Worm (Caenorhabditis elegans): Measurements from ENCODE around the gene F13D2.1.

F13D2.1 gene

ce11 chrX:11134750-11135394 lies 54.5 kb downstream of the F13D2.1 start:
- TF ChIP-seq elt-3 (tag; optimal IDR thresholded peaks at IDR 0.05), result no peak
- TF ChIP-seq nhr-10 (tag; optimal IDR thresholded peaks at IDR 0.05), result no peak
- TF ChIP-seq mdl-1 (tag; optimal IDR thresholded peaks at IDR 0.05), result no peak
- TF ChIP-seq ztf-1 (GFP tag; conservative IDR thresholded peaks at IDR 0.05), result no peak
- no peak for TF ChIP-seq C34F6.9 (tag; optimal IDR thresholded peaks at IDR 0.05)
- peak; percentile 72 for TF ChIP-seq mab-5 (tag; optimal IDR thresholded peaks at IDR 0.05)
- no peak for TF ChIP-seq unc-39 (tag; optimal IDR thresholded peaks at IDR 0.05)
- TF ChIP-seq ztf-11 (tag; optimal IDR thresholded peaks at IDR 0.05), result no peak
- TF ChIP-seq unc-55 (GFP tag; optimal IDR thresholded peaks at IDR 0.05), result peak; percentile 64
- no peak for TF ChIP-seq nhr-21 (tag; optimal IDR thresholded peaks at IDR 0.05)
- TF ChIP-seq zag-1 (tag; optimal IDR thresholded peaks at IDR 0.05), result no peak
- TF ChIP-seq fos-1 (tag; optimal IDR thresholded peaks at IDR 0.05), result no peak
- TF ChIP-seq unc-62 (GFP tag; optimal IDR thresholded peaks at IDR 0.05), result no peak
- TF ChIP-seq snpc-4 (tag; optimal IDR thresholded peaks at IDR 0.05), result no peak
- no peak for TF ChIP-seq crh-2 (tag; optimal IDR thresholded peaks at IDR 0.05)
- peak; percentile 64 for TF ChIP-seq alr-1 (tag; optimal IDR thresholded peaks at IDR 0.05)
- no peak for TF ChIP-seq ama-1 (optimal IDR thresholded peaks at IDR 0.05)

- no peak for TF ChIP-seq mdl-1 (tag; optimal IDR thresholded peaks at IDR 0.05)
- peak; percentile 26 for TF ChIP-seq fos-1 (tag; optimal IDR thresholded peaks at IDR 0.05)
These were observed 57.2 kb downstream of the F13D2.1 start for ce11 chrX:11132260-11132659.

ce11 chrX:11126259-11126658 lies 63.2 kb downstream of the F13D2.1 start:
- TF ChIP-seq lin-39 (tag; optimal IDR thresholded peaks at IDR 0.05) (no peak), skn-1 (tag; optimal IDR thresholded peaks at IDR 0.05) (no peak), egl-27 (tag; optimal IDR thresholded peaks at IDR 0.05) (no peak), lin-13 (GFP tag; optimal IDR thresholded peaks at IDR 0.05) (no peak), nhr-129 (tag; optimal IDR thresholded peaks at IDR 0.05) (no peak), nhr-6 (tag; optimal IDR thresholded peaks at IDR 0.05) (no peak), crh-2 (tag; optimal IDR thresholded peaks at IDR 0.05) (no peak), nhr-21 (tag; optimal IDR thresholded peaks at IDR 0.05) (no peak)

ce11 chrX:11125520-11125919 lies 63.9 kb downstream of the F13D2.1 start, which contains the start of gene alr-1:
TSS of gene alr-1 (minus strand) at chrX:11125620.
- TF ChIP-seq elt-3 (tag; optimal IDR thresholded peaks at IDR 0.05), result no peak
- TF ChIP-seq ceh-82 (tag; optimal IDR thresholded peaks at IDR 0.05), result no peak
- no peak for TF ChIP-seq nhr-129 (tag; optimal IDR thresholded peaks at IDR 0.05)
- TF ChIP-seq fos-1 (tag; optimal IDR thresholded peaks at IDR 0.05), result no peak
- TF ChIP-seq sma-9 (GFP tag; optimal IDR thresholded peaks at IDR 0.05), result no peak
- TF ChIP-seq sma-9 (tag; optimal IDR thresholded peaks at IDR 0.05), result no peak
- TF ChIP-seq R02D3.7 (tag; optimal IDR thresholded peaks at IDR 0.05), result no peak
- no peak for TF ChIP-seq nhr-10 (tag; optimal IDR thresholded peaks at IDR 0.05)
- no peak for TF ChIP-seq sma-3 (GFP tag; optimal IDR thresholded peaks at IDR 0.05)

ce11 chrX:11123998-11124397 lies 65.4 kb downstream of the F13D2.1 start:
- TF ChIP-seq nhr-237 (tag; optimal IDR thresholded peaks at IDR 0.05) (no peak), nhr-12 (tag; optimal IDR thresholded peaks at IDR 0.05) (no peak), aly-2 (tag; optimal IDR thresholded peaks at IDR 0.05) (no peak), peb-1 (tag; optimal IDR thresholded peaks at IDR 0.05) (no peak), nhr-11 (tag; optimal IDR thresholded peaks at IDR 0.05) (no peak), dmd-4 (tag; optimal IDR thresholded peaks at IDR 0.05) (no peak), elt-3 (tag; optimal IDR thresholded peaks at IDR 0.05) (no peak), mbf-1 (tag; optimal IDR thresholded peaks at IDR 0.05) (no peak), mdl-1 (tag; optimal IDR thresholded peaks at IDR 0.05) (no peak)

DNA sequence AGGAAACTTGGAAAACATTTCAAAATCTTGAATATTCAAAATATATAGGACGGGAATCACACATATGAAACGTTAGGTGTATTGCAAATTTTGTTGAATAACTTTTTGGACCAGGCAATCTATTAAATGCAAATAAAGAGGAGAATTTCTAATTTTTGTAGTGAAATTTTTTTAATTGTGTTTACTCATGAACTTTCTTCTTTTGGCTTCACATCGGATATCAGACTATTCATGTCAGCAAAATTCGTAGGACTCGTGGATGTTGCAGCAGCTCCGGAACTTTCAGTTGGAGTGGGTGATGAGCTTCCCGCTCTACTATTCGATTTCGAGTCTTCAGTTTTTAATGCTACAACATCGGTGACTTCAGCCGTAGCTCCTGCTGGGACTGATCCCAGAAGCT lies 67.0 kb downstream of the F13D2.1 start:
- no peak for TF ChIP-seq gmeb-1 (tag; optimal IDR thresholded peaks at IDR 0.05)
- TF ChIP-seq unc-62 (GFP tag; optimal IDR thresholded peaks at IDR 0.05), result no peak
- TF ChIP-seq ztf-11 (tag; optimal IDR thresholded peaks at IDR 0.05), result no peak
- no peak for TF ChIP-seq nhr-25 (tag; optimal IDR thresholded peaks at IDR 0.05)
- TF ChIP-seq lin-39 (tag; optimal IDR thresholded peaks at IDR 0.05), result no peak
- no peak for TF ChIP-seq lin-11 (tag; optimal IDR thresholded peaks at IDR 0.05)
- no peak for TF ChIP-seq skn-1 (tag; optimal IDR thresholded peaks at IDR 0.05)
- TF ChIP-seq mbf-1 (tag; optimal IDR thresholded peaks at IDR 0.05), result no peak
